ENCODE assay signal across 1 fruit fly cellular context in genomic region chrX:9975973-9976372, dm6.
TF ChIP-seq lines count a peak whose summit lies in the region.

No protein-coding gene starts in this region.

TF ChIP-seq in whole organism, embryonic, 481 proteins besides CTCF, POLR2A, EP300 and RAD21 (continued from another document):
- peak; percentile 28 for TF ChIP-seq kni (GFP tag; optimal IDR thresholded peaks at IDR 0.05; lab: Kevin White, UChicago)
- no peak for TF ChIP-seq sens-2 (GFP tag; IDR thresholded peaks at IDR 0.05; lab: Robert Waterston, UW)
- no peak for TF ChIP-seq dmrt11E (tag; optimal IDR thresholded peaks at IDR 0.05; lab: Kevin White, UChicago)
- no peak for TF ChIP-seq CG3847 (GFP tag; IDR thresholded peaks at IDR 0.05; lab: Robert Waterston, UW)
- TF ChIP-seq Rx (GFP tag; IDR thresholded peaks at IDR 0.05; lab: Robert Waterston, UW), result no peak
- TF ChIP-seq CG14667 (GFP tag; IDR thresholded peaks at IDR 0.05; lab: Robert Waterston, UW), result no peak
- TF ChIP-seq CG7963 (GFP tag; IDR thresholded peaks at IDR 0.05; lab: Robert Waterston, UW; ENCODE audit: partially characterized antibody), result no peak
TF ChIP-seq in whole organism, embryonic: peak in this region for 10.
